Worm (Caenorhabditis elegans) whole organism, L2 larva: ENCODE measurements around the gene C06E1.7.

Experiments
- elt-3 ChIP-seq: sonication (generic microtip); optimal IDR thresholded peaks from 2 replicates; lab custom pipeline; 2017; ENCODE audit warnings: missing biosample characterization, missing genetic modification characterization
- lin-13 ChIP-seq: fragments of 150-350 bp; optimal IDR thresholded peaks from 2 replicates; lab custom pipeline; 2014; ENCODE audit warnings: missing biosample characterization, missing genetic modification reagents, missing genetic modification characterization
- lsy-2 ChIP-seq, 2 experiments: fragments of 150-350 bp in 1 of 2; sonication (generic microtip) in 1 of 2; optimal IDR thresholded peaks; 2 replicates each; lab custom pipeline; 2014 to 2017; ENCODE audit warnings: missing biosample characterization in 2 of 2, missing genetic modification characterization in 2 of 2
- unc-62 ChIP-seq: fragments of 150-350 bp; optimal IDR thresholded peaks from 2 replicates; lab custom pipeline; 2014; ENCODE audit warnings: missing biosample characterization, missing genetic modification reagents, missing genetic modification characterization
- ztf-11 ChIP-seq: sonication (generic microtip); optimal IDR thresholded peaks from 2 replicates; lab custom pipeline; 2017; ENCODE audit warnings: missing biosample characterization, missing genetic modification characterization

- TF ChIP-seq lsy-2 (tag; optimal IDR thresholded peaks at IDR 0.05; lab: Kevin White, UChicago) (no peak), elt-3 (no peak), unc-62 (GFP tag; lab: Kevin White, UChicago) (no peak), ztf-11 (tag; lab: Kevin White, UChicago) (no peak), lin-13 (GFP tag; lab: Kevin White, UChicago) (no peak)
These were observed 4.2 kb upstream of the C06E1.7 start, which contains the start of gene ztf-30 for ce11 chrIII:8597770-8598169.
